Worm (Caenorhabditis elegans) whole organism, L3 larva: ENCODE measurements around the gene fbxa-95.
A peak's percentile ranks its signal among the peaks of the same experiment; 100 is the strongest.

Experiments
- R02D3.7 ChIP-seq: fragments of 150-350 bp; optimal IDR thresholded peaks from 2 replicates; lab custom pipeline; 2014; ENCODE audit warnings: missing biosample characterization, missing genetic modification characterization
- ZK546.5 ChIP-seq: sonication (generic microtip); optimal IDR thresholded peaks from 2 replicates; lab custom pipeline; 2017; ENCODE audit warnings: missing biosample characterization, missing genetic modification characterization
- aly-2 ChIP-seq: fragments of 150-350 bp; optimal IDR thresholded peaks from 2 replicates; lab custom pipeline; 2014; ENCODE audit warnings: missing biosample characterization, missing genetic modification characterization
- ama-1 ChIP-seq: fragments of 150-350 bp; optimal IDR thresholded peaks from 2 replicates; lab custom pipeline; 2018
- ceh-16 ChIP-seq: sonication (generic microtip); optimal IDR thresholded peaks from 2 replicates; lab custom pipeline; 2017; ENCODE audit warnings: missing biosample characterization, missing genetic modification characterization
- ceh-28 ChIP-seq: fragments of 150-350 bp; optimal IDR thresholded peaks from 2 replicates; lab custom pipeline; 2014; ENCODE audit warnings: missing biosample characterization, missing genetic modification reagents, missing genetic modification characterization
- ceh-82 ChIP-seq: fragments of 150-350 bp; optimal IDR thresholded peaks from 2 replicates; lab custom pipeline; 2014; ENCODE audit warnings: missing biosample characterization, missing genetic modification characterization
- ceh-9 ChIP-seq: sonication (generic microtip); optimal IDR thresholded peaks from 2 replicates; lab custom pipeline; 2018; ENCODE audit warnings: missing biosample characterization, missing genetic modification characterization
- daf-12 ChIP-seq: fragments of 150-350 bp; optimal IDR thresholded peaks from 2 replicates; lab custom pipeline; 2014; ENCODE audit warnings: missing biosample characterization, missing genetic modification reagents, missing genetic modification characterization
- egl-27 ChIP-seq: sonication (generic microtip); optimal IDR thresholded peaks from 4 replicates; lab custom pipeline; 2017; ENCODE audit warnings: missing biosample characterization, missing genetic modification reagents, missing genetic modification characterization
- egl-5 ChIP-seq: fragments of 150-350 bp; optimal IDR thresholded peaks from 2 replicates; lab custom pipeline; 2017; ENCODE audit warnings: missing biosample characterization, missing genetic modification reagents, missing genetic modification characterization, inconsistent platforms
- elt-1 ChIP-seq: fragments of 150-350 bp; optimal IDR thresholded peaks from 2 replicates; lab custom pipeline; 2014; ENCODE audit warnings: missing biosample characterization, missing genetic modification characterization
- elt-2 ChIP-seq: sonication (generic microtip); optimal IDR thresholded peaks from 2 replicates; lab custom pipeline; 2016; ENCODE audit warnings: missing genetic modification reagents, mild to moderate bottlenecking, missing genetic modification characterization, missing compliant biosample characterization
- elt-3 ChIP-seq, 3 experiments: fragments of 150-350 bp in 1 of 3; sonication (generic microtip) in 2 of 3; optimal IDR thresholded peaks; 2 replicates in 2 of 3; 4 replicates in 1 of 3; lab custom pipeline; 2014 to 2017; ENCODE audit warnings: missing biosample characterization in 3 of 3, missing genetic modification characterization in 3 of 3
- eor-1 ChIP-seq, 2 experiments: fragments of 150-350 bp; optimal IDR thresholded peaks; 2 replicates each; lab custom pipeline; 2014 to 2018; ENCODE audit warnings: missing biosample characterization in 2 of 2, missing genetic modification characterization in 2 of 2
- fkh-10 ChIP-seq: sonication (generic microtip); optimal IDR thresholded peaks from 2 replicates; lab custom pipeline; 2017; ENCODE audit warnings: missing biosample characterization, missing genetic modification reagents, missing genetic modification characterization
- fkh-2 ChIP-seq: fragments of 150-350 bp; optimal IDR thresholded peaks from 2 replicates; lab custom pipeline; 2014; ENCODE audit warnings: missing biosample characterization, missing genetic modification reagents, missing genetic modification characterization
- fos-1 ChIP-seq: fragments of 150-350 bp; optimal IDR thresholded peaks from 2 replicates; lab custom pipeline; 2014; ENCODE audit warnings: missing biosample characterization, missing genetic modification characterization
- hmg-11 ChIP-seq: sonication (generic microtip); optimal IDR thresholded peaks from 2 replicates; lab custom pipeline; 2016; ENCODE audit warnings: missing genetic modification characterization, missing compliant biosample characterization
- jun-1 ChIP-seq: fragments of 150-350 bp; optimal IDR thresholded peaks from 2 replicates; lab custom pipeline; 2014; ENCODE audit warnings: missing biosample characterization, missing genetic modification reagents, missing genetic modification characterization
- lin-15B ChIP-seq: fragments of 150-350 bp; optimal IDR thresholded peaks from 2 replicates; lab custom pipeline; 2014; ENCODE audit warnings: missing biosample characterization, missing genetic modification characterization
- lin-39 ChIP-seq: fragments of 150-350 bp; optimal IDR thresholded peaks from 2 replicates; lab custom pipeline; 2018; ENCODE audit warnings: missing biosample characterization, missing genetic modification reagents, missing genetic modification characterization
- lsy-12 ChIP-seq: sonication (generic microtip); optimal IDR thresholded peaks from 2 replicates; lab custom pipeline; 2016; ENCODE audit warnings: mild to moderate bottlenecking, missing genetic modification characterization, missing compliant biosample characterization
- mdl-1 ChIP-seq: fragments of 150-350 bp; optimal IDR thresholded peaks from 2 replicates; lab custom pipeline; 2014; ENCODE audit warnings: missing biosample characterization, missing genetic modification characterization
- mml-1 ChIP-seq: fragments of 150-350 bp; sonication (generic microtip); optimal IDR thresholded peaks from 3 replicates; lab custom pipeline; 2014; ENCODE audit warnings: missing biosample characterization, missing genetic modification characterization
- nfya-1 ChIP-seq: sonication (generic microtip); optimal IDR thresholded peaks from 2 replicates; lab custom pipeline; 2017; ENCODE audit warnings: missing genetic modification characterization, mild to moderate bottlenecking, missing compliant biosample characterization, antibody characterized with exemption, moderate library complexity; ENCODE audit not compliant: insufficient read depth
- nhr-11 ChIP-seq: fragments of 150-350 bp; optimal IDR thresholded peaks from 2 replicates; lab custom pipeline; 2014; ENCODE audit warnings: missing biosample characterization, missing genetic modification characterization
- nhr-12 ChIP-seq: fragments of 150-350 bp; optimal IDR thresholded peaks from 2 replicates; lab custom pipeline; 2014; ENCODE audit warnings: missing biosample characterization, missing genetic modification characterization
- nhr-23 ChIP-seq: fragments of 150-350 bp; optimal IDR thresholded peaks from 2 replicates; lab custom pipeline; 2014; ENCODE audit warnings: missing biosample characterization, missing genetic modification reagents, missing genetic modification characterization
- nhr-237 ChIP-seq: fragments of 150-350 bp; optimal IDR thresholded peaks from 2 replicates; lab custom pipeline; 2014; ENCODE audit warnings: missing biosample characterization, missing genetic modification characterization
- nhr-25 ChIP-seq: sonication (generic microtip); optimal IDR thresholded peaks from 2 replicates; lab custom pipeline; 2017; ENCODE audit warnings: missing biosample characterization, missing genetic modification characterization
- nhr-28 ChIP-seq: fragments of 150-350 bp; optimal IDR thresholded peaks from 2 replicates; lab custom pipeline; 2014; ENCODE audit warnings: missing biosample characterization, missing genetic modification characterization
- nhr-43 ChIP-seq: sonication (generic microtip); optimal IDR thresholded peaks from 2 replicates; lab custom pipeline; 2016; ENCODE audit warnings: mild to moderate bottlenecking, missing genetic modification characterization, missing compliant biosample characterization; ENCODE audit not compliant: poor library complexity, severe bottlenecking
- nhr-67 ChIP-seq: fragments of 150-350 bp; optimal IDR thresholded peaks from 2 replicates; lab custom pipeline; 2014; ENCODE audit warnings: missing biosample characterization, missing genetic modification characterization
- nhr-76 ChIP-seq: fragments of 150-350 bp; sonication (generic microtip); optimal IDR thresholded peaks from 5 replicates; lab custom pipeline; 2014; ENCODE audit warnings: missing biosample characterization, missing genetic modification characterization
- nhr-77 ChIP-seq: fragments of 150-350 bp; optimal IDR thresholded peaks from 2 replicates; lab custom pipeline; 2014; ENCODE audit warnings: missing biosample characterization, missing genetic modification characterization
- pha-4 ChIP-seq: fragments of 150-350 bp; optimal IDR thresholded peaks from 2 replicates; lab custom pipeline; 2014; ENCODE audit warnings: missing biosample characterization, missing genetic modification reagents, missing genetic modification characterization
- pqm-1 ChIP-seq: fragments of 150-350 bp; optimal IDR thresholded peaks from 2 replicates; lab custom pipeline; 2017; ENCODE audit warnings: missing biosample characterization, missing genetic modification characterization, inconsistent platforms
- sea-2 ChIP-seq: fragments of 150-350 bp; sonication (generic microtip); optimal IDR thresholded peaks from 4 replicates; lab custom pipeline; 2014; ENCODE audit warnings: missing biosample characterization, missing genetic modification reagents, missing genetic modification characterization
- skn-1 ChIP-seq: fragments of 150-350 bp; optimal IDR thresholded peaks from 2 replicates; lab custom pipeline; 2014; ENCODE audit warnings: missing biosample characterization, missing genetic modification characterization
- snpc-4 ChIP-seq: fragments of 150-350 bp; optimal IDR thresholded peaks from 2 replicates; lab custom pipeline; 2014; ENCODE audit warnings: missing biosample characterization, missing genetic modification characterization
- tbx-2 ChIP-seq: sonication (generic microtip); optimal IDR thresholded peaks from 2 replicates; lab custom pipeline; 2016; ENCODE audit warnings: mild to moderate bottlenecking, missing genetic modification characterization, missing compliant biosample characterization
- unc-39 ChIP-seq: sonication (generic microtip); optimal IDR thresholded peaks from 4 replicates; lab custom pipeline; 2017; ENCODE audit warnings: missing biosample characterization, missing genetic modification characterization
- unc-62 ChIP-seq: fragments of 150-350 bp; sonication (generic microtip); optimal IDR thresholded peaks from 4 replicates; lab custom pipeline; 2014; ENCODE audit warnings: missing biosample characterization, missing genetic modification reagents, missing genetic modification characterization
- zag-1 ChIP-seq: fragments of 150-350 bp; optimal IDR thresholded peaks from 2 replicates; lab custom pipeline; 2014; ENCODE audit warnings: missing biosample characterization, missing genetic modification characterization
- ztf-11 ChIP-seq: fragments of 150-350 bp; optimal IDR thresholded peaks from 2 replicates; lab custom pipeline; 2014; ENCODE audit warnings: missing biosample characterization, missing genetic modification characterization
- ztf-4 ChIP-seq: fragments of 150-350 bp; optimal IDR thresholded peaks from 2 replicates; lab custom pipeline; 2014; ENCODE audit warnings: missing biosample characterization, missing genetic modification characterization

fbxa-95 gene

DNA sequence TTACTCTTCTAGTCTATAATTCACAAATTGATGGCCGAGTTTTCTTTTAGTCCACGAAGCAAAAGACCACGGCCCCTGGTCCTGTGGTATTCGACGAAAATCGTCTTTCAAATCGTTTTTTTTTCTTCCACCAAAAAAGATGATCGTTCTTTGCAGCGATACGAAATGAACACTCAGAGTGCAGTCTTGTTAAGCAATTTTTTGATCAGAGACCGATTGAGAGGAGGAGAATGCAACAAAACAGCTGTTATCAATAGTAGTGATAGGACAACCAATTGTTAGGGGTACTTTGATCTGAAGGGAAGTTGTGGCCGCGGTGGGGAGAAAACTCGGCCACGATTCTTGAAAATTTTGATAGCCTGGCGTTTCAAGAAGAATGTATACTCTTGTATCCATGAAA, 7.3 kb upstream of the fbxa-95 start:
- TF ChIP-seq snpc-4 (tag; lab: Kevin White, UChicago) (no peak), lsy-12 (no peak), nhr-11 (tag; lab: Kevin White, UChicago) (no peak), elt-1 (no peak), ceh-16 (tag; lab: Kevin White, UChicago) (no peak), tbx-2 (tag; lab: Kevin White, UChicago) (no peak), nhr-23 (tag; lab: Kevin White, UChicago) (peak; percentile 31), nfya-1 (tag; lab: Kevin White, UChicago) (peak; percentile 30), fos-1 (tag; lab: Kevin White, UChicago) (no peak), elt-3 (tag; optimal IDR thresholded peaks at IDR 0.05; lab: Kevin White, UChicago) (no peak), fkh-10 (GFP tag; lab: Kevin White, UChicago) (no peak), nhr-67 (tag; lab: Kevin White, UChicago) (no peak), aly-2 (tag; lab: Kevin White, UChicago) (no peak), nhr-25 (tag; lab: Kevin White, UChicago) (no peak), eor-1 (tag; optimal IDR thresholded peaks at IDR 0.05; lab: Kevin White, UChicago) (no peak), ZK546.5 (tag; lab: Kevin White, UChicago) (no peak), unc-39 (tag; lab: Kevin White, UChicago) (no peak), ztf-11 (tag; lab: Kevin White, UChicago) (no peak), ceh-9 (no peak), unc-62 (GFP tag; lab: Kevin White, UChicago) (no peak), nhr-28 (tag; lab: Kevin White, UChicago) (no peak), nhr-237 (tag; lab: Kevin White, UChicago) (no peak), nhr-76 (no peak), nhr-43 (tag; lab: Kevin White, UChicago) (peak; percentile 71), lin-39 (tag; lab: Kevin White, UChicago) (no peak), ama-1 (lab: Kevin White, UChicago) (peak; percentile 27), hmg-11 (tag; lab: Kevin White, UChicago) (no peak), elt-2 (tag; lab: Kevin White, UChicago) (peak; percentile 71), R02D3.7 (tag; lab: Kevin White, UChicago) (peak; percentile 37), ceh-82 (tag; lab: Kevin White, UChicago) (no peak), ztf-4 (no peak), daf-12 (no peak), pqm-1 (tag; lab: Kevin White, UChicago) (peak; percentile 84), zag-1 (tag; lab: Kevin White, UChicago) (no peak), pha-4 (tag; lab: Kevin White, UChicago) (peak; percentile 66), ceh-28 (tag; lab: Kevin White, UChicago) (no peak), fkh-2 (tag; lab: Kevin White, UChicago) (no peak), jun-1 (tag; lab: Kevin White, UChicago) (peak; percentile 60), egl-5 (no peak), skn-1 (tag; lab: Kevin White, UChicago) (no peak), nhr-12 (tag; lab: Kevin White, UChicago) (no peak), mdl-1 (tag; lab: Kevin White, UChicago) (no peak), sea-2 (no peak), lin-15B (tag; lab: Kevin White, UChicago) (no peak), nhr-77 (no peak), egl-27 (no peak), mml-1 (no peak)
